Worm (Caenorhabditis elegans) whole organism, L3 larva: ENCODE results near the gene tbb-1.

ENCODE experiments used
- ZK546.5 ChIP-seq: sonication (generic microtip); optimal IDR thresholded peaks from 2 replicates; lab custom pipeline; 2017; ENCODE audit warnings: missing biosample characterization, missing genetic modification characterization
- aly-2 ChIP-seq: fragments of 150-350 bp; optimal IDR thresholded peaks from 2 replicates; lab custom pipeline; 2014; ENCODE audit warnings: missing biosample characterization, missing genetic modification characterization
- ama-1 ChIP-seq: fragments of 150-350 bp; optimal IDR thresholded peaks from 2 replicates; lab custom pipeline; 2018
- ceh-16 ChIP-seq: sonication (generic microtip); optimal IDR thresholded peaks from 2 replicates; lab custom pipeline; 2017; ENCODE audit warnings: missing biosample characterization, missing genetic modification characterization
- ceh-28 ChIP-seq: fragments of 150-350 bp; optimal IDR thresholded peaks from 2 replicates; lab custom pipeline; 2014; ENCODE audit warnings: missing biosample characterization, missing genetic modification reagents, missing genetic modification characterization
- ceh-9 ChIP-seq: sonication (generic microtip); optimal IDR thresholded peaks from 2 replicates; lab custom pipeline; 2018; ENCODE audit warnings: missing biosample characterization, missing genetic modification characterization
- egl-27 ChIP-seq: sonication (generic microtip); optimal IDR thresholded peaks from 4 replicates; lab custom pipeline; 2017; ENCODE audit warnings: missing biosample characterization, missing genetic modification reagents, missing genetic modification characterization
- egl-5 ChIP-seq: fragments of 150-350 bp; optimal IDR thresholded peaks from 2 replicates; lab custom pipeline; 2017; ENCODE audit warnings: missing biosample characterization, missing genetic modification reagents, missing genetic modification characterization, inconsistent platforms
- elt-3 ChIP-seq, 3 experiments: fragments of 150-350 bp in 1 of 3; sonication (generic microtip) in 2 of 3; optimal IDR thresholded peaks; 2 replicates in 2 of 3; 4 replicates in 1 of 3; lab custom pipeline; 2014 to 2017; ENCODE audit warnings: missing biosample characterization in 3 of 3, missing genetic modification characterization in 3 of 3
- eor-1 ChIP-seq, 2 experiments: fragments of 150-350 bp; optimal IDR thresholded peaks; 2 replicates each; lab custom pipeline; 2014 to 2018; ENCODE audit warnings: missing biosample characterization in 2 of 2, missing genetic modification characterization in 2 of 2
- fkh-2 ChIP-seq: fragments of 150-350 bp; optimal IDR thresholded peaks from 2 replicates; lab custom pipeline; 2014; ENCODE audit warnings: missing biosample characterization, missing genetic modification reagents, missing genetic modification characterization
- fos-1 ChIP-seq: fragments of 150-350 bp; optimal IDR thresholded peaks from 2 replicates; lab custom pipeline; 2014; ENCODE audit warnings: missing biosample characterization, missing genetic modification characterization
- hmg-11 ChIP-seq: sonication (generic microtip); optimal IDR thresholded peaks from 2 replicates; lab custom pipeline; 2016; ENCODE audit warnings: missing genetic modification characterization, missing compliant biosample characterization
- jun-1 ChIP-seq: fragments of 150-350 bp; optimal IDR thresholded peaks from 2 replicates; lab custom pipeline; 2014; ENCODE audit warnings: missing biosample characterization, missing genetic modification reagents, missing genetic modification characterization
- lin-15B ChIP-seq: fragments of 150-350 bp; optimal IDR thresholded peaks from 2 replicates; lab custom pipeline; 2014; ENCODE audit warnings: missing biosample characterization, missing genetic modification characterization
- mdl-1 ChIP-seq: fragments of 150-350 bp; optimal IDR thresholded peaks from 2 replicates; lab custom pipeline; 2014; ENCODE audit warnings: missing biosample characterization, missing genetic modification characterization
- mml-1 ChIP-seq: fragments of 150-350 bp; sonication (generic microtip); optimal IDR thresholded peaks from 3 replicates; lab custom pipeline; 2014; ENCODE audit warnings: missing biosample characterization, missing genetic modification characterization
- nhr-23 ChIP-seq: fragments of 150-350 bp; optimal IDR thresholded peaks from 2 replicates; lab custom pipeline; 2014; ENCODE audit warnings: missing biosample characterization, missing genetic modification reagents, missing genetic modification characterization
- nhr-237 ChIP-seq: fragments of 150-350 bp; optimal IDR thresholded peaks from 2 replicates; lab custom pipeline; 2014; ENCODE audit warnings: missing biosample characterization, missing genetic modification characterization
- nhr-25 ChIP-seq: sonication (generic microtip); optimal IDR thresholded peaks from 2 replicates; lab custom pipeline; 2017; ENCODE audit warnings: missing biosample characterization, missing genetic modification characterization
- nhr-28 ChIP-seq: fragments of 150-350 bp; optimal IDR thresholded peaks from 2 replicates; lab custom pipeline; 2014; ENCODE audit warnings: missing biosample characterization, missing genetic modification characterization
- nhr-43 ChIP-seq: sonication (generic microtip); optimal IDR thresholded peaks from 2 replicates; lab custom pipeline; 2016; ENCODE audit warnings: mild to moderate bottlenecking, missing genetic modification characterization, missing compliant biosample characterization; ENCODE audit not compliant: poor library complexity, severe bottlenecking
- nhr-67 ChIP-seq: fragments of 150-350 bp; optimal IDR thresholded peaks from 2 replicates; lab custom pipeline; 2014; ENCODE audit warnings: missing biosample characterization, missing genetic modification characterization
- nhr-77 ChIP-seq: fragments of 150-350 bp; optimal IDR thresholded peaks from 2 replicates; lab custom pipeline; 2014; ENCODE audit warnings: missing biosample characterization, missing genetic modification characterization
- pha-4 ChIP-seq: fragments of 150-350 bp; optimal IDR thresholded peaks from 2 replicates; lab custom pipeline; 2014; ENCODE audit warnings: missing biosample characterization, missing genetic modification reagents, missing genetic modification characterization
- pqm-1 ChIP-seq: fragments of 150-350 bp; optimal IDR thresholded peaks from 2 replicates; lab custom pipeline; 2017; ENCODE audit warnings: missing biosample characterization, missing genetic modification characterization, inconsistent platforms
- skn-1 ChIP-seq: fragments of 150-350 bp; optimal IDR thresholded peaks from 2 replicates; lab custom pipeline; 2014; ENCODE audit warnings: missing biosample characterization, missing genetic modification characterization
- tbx-2 ChIP-seq: sonication (generic microtip); optimal IDR thresholded peaks from 2 replicates; lab custom pipeline; 2016; ENCODE audit warnings: mild to moderate bottlenecking, missing genetic modification characterization, missing compliant biosample characterization
- unc-39 ChIP-seq: sonication (generic microtip); optimal IDR thresholded peaks from 4 replicates; lab custom pipeline; 2017; ENCODE audit warnings: missing biosample characterization, missing genetic modification characterization
- unc-62 ChIP-seq: fragments of 150-350 bp; sonication (generic microtip); optimal IDR thresholded peaks from 4 replicates; lab custom pipeline; 2014; ENCODE audit warnings: missing biosample characterization, missing genetic modification reagents, missing genetic modification characterization
- zag-1 ChIP-seq: fragments of 150-350 bp; optimal IDR thresholded peaks from 2 replicates; lab custom pipeline; 2014; ENCODE audit warnings: missing biosample characterization, missing genetic modification characterization
- ztf-11 ChIP-seq: fragments of 150-350 bp; optimal IDR thresholded peaks from 2 replicates; lab custom pipeline; 2014; ENCODE audit warnings: missing biosample characterization, missing genetic modification characterization
- ztf-4 ChIP-seq: fragments of 150-350 bp; optimal IDR thresholded peaks from 2 replicates; lab custom pipeline; 2014; ENCODE audit warnings: missing biosample characterization, missing genetic modification characterization

The tbb-1 gene

DNA sequence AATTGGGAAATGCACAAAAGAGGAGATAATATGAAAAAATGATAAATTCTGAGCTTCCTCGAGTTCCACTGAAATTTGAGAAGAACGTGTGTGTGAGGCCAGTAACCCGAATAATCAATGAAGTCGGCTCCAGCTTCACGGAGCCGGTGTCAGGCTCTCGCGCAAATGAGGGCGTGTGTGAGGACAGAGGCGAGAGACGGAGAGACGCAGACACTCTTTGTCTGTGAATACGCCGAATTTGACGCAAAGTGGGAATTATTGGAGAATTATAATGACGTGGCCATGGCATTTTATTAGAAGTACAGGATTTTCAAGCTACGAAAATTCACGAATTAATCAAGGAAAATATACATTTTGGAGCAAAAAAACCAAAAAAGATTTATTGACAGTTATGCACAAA lies 2.3 kb downstream of the tbb-1 start (continued):
- TF ChIP-seq lin-15B (peak; percentile 72), zag-1 (tag; lab: Kevin White, UChicago) (no peak), mdl-1 (tag; lab: Kevin White, UChicago) (no peak), nhr-28 (tag; lab: Kevin White, UChicago) (no peak), unc-62 (GFP tag; lab: Kevin White, UChicago) (no peak), ceh-28 (tag; lab: Kevin White, UChicago) (peak; percentile 25), pqm-1 (no peak), skn-1 (tag; lab: Kevin White, UChicago) (no peak), elt-3 (tag; optimal IDR thresholded peaks at IDR 0.05; lab: Kevin White, UChicago) (no peak), nhr-67 (tag; lab: Kevin White, UChicago) (no peak), egl-27 (no peak), nhr-237 (tag; lab: Kevin White, UChicago) (no peak)
- TF ChIP-seq, all 47 proteins: peak for 11

DNA sequence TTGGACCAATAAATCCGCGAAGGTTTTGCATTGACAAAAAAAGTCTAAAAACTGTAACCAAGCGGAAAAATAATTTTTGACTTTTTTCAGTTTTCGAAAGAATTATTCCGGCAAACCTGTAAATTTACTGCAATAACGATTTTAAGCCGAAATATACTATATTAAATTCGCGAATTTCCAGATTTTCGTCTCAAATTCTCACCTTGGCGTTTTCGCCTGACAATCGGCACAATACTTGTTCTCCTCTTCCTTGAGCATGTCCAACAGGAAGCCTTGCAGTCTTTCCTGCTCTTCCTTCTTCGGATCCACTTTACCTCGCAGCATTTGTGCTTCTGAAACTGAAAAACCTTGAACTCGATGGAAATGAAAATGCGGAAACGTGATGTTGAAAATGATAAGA lies 2.8 kb downstream of the tbb-1 start, which contains the start of gene smap-1:
Gene smap-1, minus strand, starts transcription at position 338 of the 400 bp plus-strand sequence.
- TF ChIP-seq mdl-1 (tag; lab: Kevin White, UChicago) (no peak), mml-1 (tag; lab: Kevin White, UChicago) (no peak), ceh-9 (tag; lab: Kevin White, UChicago) (no peak), hmg-11 (tag; lab: Kevin White, UChicago) (no peak), nhr-43 (no peak), lin-15B (no peak), ztf-11 (no peak), unc-39 (tag; lab: Kevin White, UChicago) (no peak), nhr-67 (tag; lab: Kevin White, UChicago) (no peak), ztf-4 (tag; lab: Kevin White, UChicago) (no peak), fos-1 (tag; lab: Kevin White, UChicago) (no peak), tbx-2 (tag; lab: Kevin White, UChicago) (no peak), eor-1 (tag; optimal IDR thresholded peaks at IDR 0.05; lab: Kevin White, UChicago) (no peak), elt-3 (tag; optimal IDR thresholded peaks at IDR 0.05; lab: Kevin White, UChicago) (no peak), fkh-2 (tag; lab: Kevin White, UChicago) (no peak), nhr-23 (no peak), nhr-28 (tag; lab: Kevin White, UChicago) (no peak)

- TF ChIP-seq mml-1 (tag; lab: Kevin White, UChicago) (no peak), ama-1 (no peak), pqm-1 (no peak), ceh-28 (tag; lab: Kevin White, UChicago) (no peak), fkh-2 (tag; lab: Kevin White, UChicago) (no peak), hmg-11 (tag; lab: Kevin White, UChicago) (no peak), egl-27 (no peak), ZK546.5 (tag; lab: Kevin White, UChicago) (no peak), ztf-4 (tag; lab: Kevin White, UChicago) (no peak), nhr-23 (no peak), ceh-16 (no peak), zag-1 (tag; lab: Kevin White, UChicago) (no peak), nhr-237 (tag; lab: Kevin White, UChicago) (no peak), pha-4 (tag; lab: Kevin White, UChicago) (no peak), ztf-11 (no peak), fos-1 (tag; lab: Kevin White, UChicago) (no peak), unc-39 (tag; lab: Kevin White, UChicago) (no peak)
Observed at ce11 chrIII:10738081-10738480, 4.2 kb downstream of the tbb-1 start.

DNA sequence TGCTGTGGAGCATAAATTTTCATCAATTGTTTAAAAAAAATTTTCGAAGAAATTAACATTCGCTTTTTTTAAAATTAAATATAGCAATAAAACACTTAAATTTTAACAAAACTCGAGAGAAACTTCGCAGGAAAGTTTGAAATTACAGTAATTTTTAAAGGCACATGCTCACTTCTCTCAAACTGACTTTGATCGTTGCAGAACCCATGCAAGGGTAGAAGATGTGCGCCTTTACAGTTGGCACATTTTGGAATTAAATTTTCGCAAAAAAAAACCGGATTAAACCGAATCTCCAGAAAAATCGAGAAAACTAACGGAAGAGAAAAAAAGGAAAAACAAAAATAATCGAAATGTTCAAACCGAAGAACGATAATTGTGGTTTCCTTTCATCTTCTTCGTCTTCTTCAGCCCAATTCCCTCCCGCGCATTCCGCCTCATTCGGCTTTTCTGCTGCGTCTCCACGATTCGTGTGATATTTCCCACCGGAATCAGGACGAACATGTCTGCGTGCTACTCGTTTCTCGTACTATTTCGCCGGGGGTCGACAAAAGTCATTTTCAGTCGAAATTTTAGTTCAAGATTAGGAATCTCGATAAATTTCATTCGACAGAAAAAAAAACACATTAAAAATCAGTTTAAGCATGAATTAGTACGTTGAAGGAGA lies 5.8 kb downstream of the tbb-1 start:
- no peak for TF ChIP-seq aly-2 (tag; lab: Kevin White, UChicago)
- TF ChIP-seq mdl-1 (tag; lab: Kevin White, UChicago): no peak
- TF ChIP-seq zag-1 (tag; lab: Kevin White, UChicago): no peak
- no peak for TF ChIP-seq eor-1 (tag; optimal IDR thresholded peaks at IDR 0.05; lab: Kevin White, UChicago)
- TF ChIP-seq fkh-2 (tag; lab: Kevin White, UChicago): no peak
- no peak for TF ChIP-seq mml-1 (tag; lab: Kevin White, UChicago)
- TF ChIP-seq pqm-1: no peak
- TF ChIP-seq ama-1: peak; percentile 8
- no peak for TF ChIP-seq nhr-77 (tag; lab: Kevin White, UChicago)
- TF ChIP-seq nhr-43: peak; percentile 30
- no peak for TF ChIP-seq jun-1
- TF ChIP-seq egl-5 (tag; lab: Kevin White, UChicago): no peak
- peak; percentile 23 for TF ChIP-seq hmg-11 (tag; lab: Kevin White, UChicago)
- no peak for TF ChIP-seq nhr-67 (tag; lab: Kevin White, UChicago)
- no peak for TF ChIP-seq tbx-2 (tag; lab: Kevin White, UChicago)
- TF ChIP-seq nhr-23: peak; percentile 67
- no peak for TF ChIP-seq ztf-11
- no peak for TF ChIP-seq ceh-28 (tag; lab: Kevin White, UChicago)
- peak; percentile 45 for TF ChIP-seq nhr-25 (tag; lab: Kevin White, UChicago)
- TF ChIP-seq skn-1 (tag; lab: Kevin White, UChicago): no peak
- no peak for TF ChIP-seq unc-62 (GFP tag; lab: Kevin White, UChicago)
- TF ChIP-seq, all 47 proteins: peak for 5
